Fruit fly (Drosophila melanogaster): Measurements from ENCODE around the gene HipHop.

HipHop gene

dm6 chr3L:18789203-18790018 lies 31.6 kb upstream of the HipHop start:
- no peak for TF ChIP-seq brk (GFP tag; optimal IDR thresholded peaks at IDR 0.05)
- no peak for TF ChIP-seq br (GFP tag; optimal IDR thresholded peaks at IDR 0.05)
- no peak for TF ChIP-seq sv (GFP tag; optimal IDR thresholded peaks at IDR 0.05)
- TF ChIP-seq Hr83 (GFP tag; optimal IDR thresholded peaks at IDR 0.05; ENCODE audit: poor library complexity, severe bottlenecking): no peak
- no peak for TF ChIP-seq sage (GFP tag; optimal IDR thresholded peaks at IDR 0.05)
- no peak for TF ChIP-seq Dif (GFP tag; optimal IDR thresholded peaks at IDR 0.05; ENCODE audit: partially characterized antibody)
- no peak for TF ChIP-seq Hnf4 (GFP tag; optimal IDR thresholded peaks at IDR 0.05)
- no peak for TF ChIP-seq N (GFP tag; optimal IDR thresholded peaks at IDR 0.05)
- no peak for TF ChIP-seq ey (GFP tag; optimal IDR thresholded peaks at IDR 0.05)
- TF ChIP-seq CrebA (GFP tag; optimal IDR thresholded peaks at IDR 0.05; ENCODE audit: borderline replicate concordance): no peak
- TF ChIP-seq Sp1 (GFP tag; optimal IDR thresholded peaks at IDR 0.05): no peak
- TF ChIP-seq fru (GFP tag; optimal IDR thresholded peaks at IDR 0.05): no peak

- peak; percentile 55 for TF ChIP-seq rgr (GFP tag; optimal IDR thresholded peaks at IDR 0.05)
- no peak for TF ChIP-seq dl (GFP tag; optimal IDR thresholded peaks at IDR 0.05; ENCODE audit: insufficient read depth in 1 of 2, partially characterized antibody in 2 of 2)
- no peak for TF ChIP-seq Hr83 (GFP tag; optimal IDR thresholded peaks at IDR 0.05; ENCODE audit: poor library complexity, severe bottlenecking)
- TF ChIP-seq psq (GFP tag; optimal IDR thresholded peaks at IDR 0.05): peak; percentile 59
- peak; percentile 31 for TF ChIP-seq brk (GFP tag; optimal IDR thresholded peaks at IDR 0.05)
- TF ChIP-seq br (GFP tag; optimal IDR thresholded peaks at IDR 0.05): peak; percentile 35
- no peak for TF ChIP-seq Dif (GFP tag; optimal IDR thresholded peaks at IDR 0.05; ENCODE audit: partially characterized antibody)
- no peak for TF ChIP-seq Dfd (GFP tag; optimal IDR thresholded peaks at IDR 0.05)
- no peak for TF ChIP-seq sage (GFP tag; optimal IDR thresholded peaks at IDR 0.05)
- TF ChIP-seq Sp1 (GFP tag; optimal IDR thresholded peaks at IDR 0.05): peak; percentile 27
- TF ChIP-seq tai (GFP tag; optimal IDR thresholded peaks at IDR 0.05): peak; percentile 60
- no peak for TF ChIP-seq foxo (GFP tag; optimal IDR thresholded peaks at IDR 0.05)
- TF ChIP-seq dmrt93B (GFP tag; optimal IDR thresholded peaks at IDR 0.05): peak; percentile 15
- TF ChIP-seq sv (GFP tag; optimal IDR thresholded peaks at IDR 0.05): no peak
- TF ChIP-seq Hnf4 (GFP tag; optimal IDR thresholded peaks at IDR 0.05): peak; percentile 41
- TF ChIP-seq usp (GFP tag; optimal IDR thresholded peaks at IDR 0.05): no peak
- TF ChIP-seq Hr78 (GFP tag; optimal IDR thresholded peaks at IDR 0.05): no peak
- TF ChIP-seq Jra (GFP tag; optimal IDR thresholded peaks at IDR 0.05): no peak
- no peak for TF ChIP-seq HLH106 (tag; optimal IDR thresholded peaks at IDR 0.05)
- TF ChIP-seq Myc (optimal IDR thresholded peaks at IDR 0.05): no peak
- peak; percentile 47 for TF ChIP-seq CG9705 (GFP tag; optimal IDR thresholded peaks at IDR 0.05)
- no peak for TF ChIP-seq GATAd (GFP tag; optimal IDR thresholded peaks at IDR 0.05)
- TF ChIP-seq CG32264 (GFP tag; optimal IDR thresholded peaks at IDR 0.05): no peak
- no peak for TF ChIP-seq N (GFP tag; optimal IDR thresholded peaks at IDR 0.05)
- no peak for TF ChIP-seq woc (GFP tag; optimal IDR thresholded peaks at IDR 0.05)
- TF ChIP-seq dsf (GFP tag; optimal IDR thresholded peaks at IDR 0.05; ENCODE audit: borderline replicate concordance): no peak
- peak; percentile 25 for TF ChIP-seq h (GFP tag; optimal IDR thresholded peaks at IDR 0.05)
- TF ChIP-seq Abd-B (GFP tag; optimal IDR thresholded peaks at IDR 0.05): no peak
- TF ChIP-seq ey (GFP tag; optimal IDR thresholded peaks at IDR 0.05): no peak
- TF ChIP-seq jim (GFP tag; optimal IDR thresholded peaks at IDR 0.05): no peak
- TF ChIP-seq fru (GFP tag; optimal IDR thresholded peaks at IDR 0.05): no peak
- no peak for TF ChIP-seq pan (optimal IDR thresholded peaks at IDR 0.05)
- peak; percentile 32 for TF ChIP-seq OdsH (GFP tag; optimal IDR thresholded peaks at IDR 0.05)
- TF ChIP-seq CrebA (GFP tag; optimal IDR thresholded peaks at IDR 0.05; ENCODE audit: borderline replicate concordance): peak; percentile 4
- TF ChIP-seq Mio (GFP tag; optimal IDR thresholded peaks at IDR 0.05): no peak
- no peak for TF ChIP-seq Vsx2 (GFP tag; optimal IDR thresholded peaks at IDR 0.05; ENCODE audit: partially characterized antibody)
- no peak for TF ChIP-seq lola (GFP tag; optimal IDR thresholded peaks at IDR 0.05)
- TF ChIP-seq Rel (GFP tag; optimal IDR thresholded peaks at IDR 0.05): no peak
- peak; percentile 8 for TF ChIP-seq Rel (tag; optimal IDR thresholded peaks at IDR 0.05)
Measured at dm6 chr3L:18790630-18791167, 30.3 kb upstream of the HipHop start.

Measured in whole organism, wandering third instar larva.